Worm (Caenorhabditis elegans): ENCODE data around the gene F23F12.12.

DNA sequence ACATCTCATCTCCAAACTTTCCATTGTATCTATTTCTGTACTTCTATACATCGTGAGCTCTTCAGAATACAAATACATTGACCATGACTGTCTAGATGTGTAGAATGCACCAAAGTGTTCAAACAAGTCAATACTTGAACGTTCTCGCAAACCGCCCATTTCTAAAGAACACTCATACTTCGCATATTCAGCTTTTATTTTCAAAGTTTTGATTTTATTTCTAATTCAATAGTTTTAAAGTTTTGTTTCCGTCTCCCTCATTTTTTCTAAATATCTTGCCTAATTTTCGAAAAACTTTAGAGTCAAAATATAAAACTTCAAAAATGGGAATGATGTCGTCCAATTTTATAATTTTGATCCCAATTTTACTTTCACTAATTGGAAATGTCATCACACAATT lies 20.0 kb downstream of the F23F12.12 start, which contains the start of gene pqn-10:
- no peak for TF ChIP-seq attf-3 (GFP tag; conservative IDR thresholded peaks at IDR 0.05)
- no peak for TF ChIP-seq D2030.7 (GFP tag; IDR thresholded peaks at IDR 0.05)
- TF ChIP-seq K12H6.12 (tag; optimal IDR thresholded peaks at IDR 0.05): no peak
- no peak for TF ChIP-seq bed-1 (GFP tag; IDR thresholded peaks at IDR 0.05)
- no peak for TF ChIP-seq nfyb-1 (GFP tag; IDR thresholded peaks at IDR 0.05)
- TF ChIP-seq ama-1 (optimal IDR thresholded peaks at IDR 0.05): no peak
- no peak for TF ChIP-seq ama-1 (GFP tag; optimal IDR thresholded peaks at IDR 0.05)
- no peak for TF ChIP-seq dpl-1 (GFP tag; optimal IDR thresholded peaks at IDR 0.05)
- TF ChIP-seq egl-44 (GFP tag; IDR thresholded peaks at IDR 0.05): no peak
- TF ChIP-seq lin-35 (GFP tag; optimal IDR thresholded peaks at IDR 0.05): no peak
